Fruit fly (Drosophila melanogaster) whole organism, embryonic: ENCODE results near the gene cue.
A peak's percentile ranks its signal among the peaks of the same experiment; 100 is the strongest.

Experiments
- CG1024 ChIP-seq: fragments of 200-800 bp; sonication (Bioruptor generic); IDR thresholded peaks from 2 replicates; pipeline ENCODE4 v1.3.6; 2022; ENCODE audit warnings: missing biosample characterization, missing genetic modification characterization
- CG10366 ChIP-seq: fragments of 200-800 bp; sonication (Bioruptor generic); IDR thresholded peaks from 2 replicates; pipeline ENCODE4 v1.3.6; 2022; ENCODE audit warnings: missing biosample characterization, missing genetic modification characterization
- CG11085 ChIP-seq: fragments of 200-800 bp; sonication (Bioruptor generic); IDR thresholded peaks from 2 replicates; pipeline ENCODE4 v1.3.6; 2022; ENCODE audit warnings: missing biosample characterization, missing genetic modification characterization
- CG11560 ChIP-seq: fragments of 200-800 bp; sonication (Bioruptor generic); IDR thresholded peaks from 3 replicates; pipeline ENCODE4 v1.3.6; 2022; ENCODE audit warnings: missing biosample characterization, missing genetic modification characterization
- CG12104 ChIP-seq: fragments of 200-800 bp; sonication (Bioruptor generic); optimal IDR thresholded peaks from 3 replicates; lab custom pipeline; 2016; ENCODE audit warnings: missing biosample characterization, missing genetic modification characterization
- CG12299 ChIP-seq: fragments of 200-800 bp; sonication (Bioruptor generic); optimal IDR thresholded peaks from 2 replicates; lab custom pipeline; 2018; ENCODE audit warnings: missing biosample characterization, mild to moderate bottlenecking, missing genetic modification characterization
- CG12744 ChIP-seq: fragments of 200-800 bp; sonication (Bioruptor generic); optimal IDR thresholded peaks from 2 replicates; lab custom pipeline; 2016; ENCODE audit warnings: missing biosample characterization, missing genetic modification characterization
- CG14050 ChIP-seq: fragments of 200-800 bp; sonication (Bioruptor generic); IDR thresholded peaks from 3 replicates; pipeline ENCODE4 v1.3.6; 2022; ENCODE audit warnings: missing biosample characterization, missing genetic modification characterization
- CG14441 ChIP-seq: fragments of 200-800 bp; sonication (Bioruptor generic); IDR thresholded peaks from 2 replicates; pipeline ENCODE4 v1.3.6; 2022; ENCODE audit warnings: missing biosample characterization, missing genetic modification characterization
- CG15073 ChIP-seq: fragments of 200-800 bp; sonication (Bioruptor generic); optimal IDR thresholded peaks from 2 replicates; lab custom pipeline; 2016; ENCODE audit warnings: missing biosample characterization, missing genetic modification characterization
- CG17328 ChIP-seq: fragments of 200-800 bp; sonication (Bioruptor generic); IDR thresholded peaks from 2 replicates; pipeline ENCODE4 v1.3.6; 2022; ENCODE audit warnings: missing biosample characterization, missing genetic modification characterization
- CG17361 ChIP-seq: fragments of 200-800 bp; sonication (Bioruptor generic); IDR thresholded peaks from 3 replicates; pipeline ENCODE4 v1.3.6; 2022; ENCODE audit warnings: missing biosample characterization, missing genetic modification characterization
- CG31365 ChIP-seq: fragments of 200-800 bp; sonication (Bioruptor generic); optimal IDR thresholded peaks from 2 replicates; lab custom pipeline; 2018; ENCODE audit warnings: missing biosample characterization, mild to moderate bottlenecking, missing genetic modification characterization
- CG32772 ChIP-seq: fragments of 200-800 bp; sonication (Bioruptor generic); IDR thresholded peaks from 2 replicates; pipeline ENCODE4 v1.3.6; 2022; ENCODE audit warnings: missing biosample characterization, missing genetic modification characterization
- CG4707 ChIP-seq: fragments of 200-800 bp; sonication (Bioruptor generic); optimal IDR thresholded peaks from 2 replicates; lab custom pipeline; 2018; ENCODE audit warnings: missing biosample characterization, mild to moderate bottlenecking, missing genetic modification characterization, moderate library complexity
- CG5953 ChIP-seq: fragments of 200-800 bp; sonication (Bioruptor generic); IDR thresholded peaks from 2 replicates; pipeline ENCODE4 v1.3.6; 2022; ENCODE audit warnings: missing biosample characterization, missing genetic modification characterization
- CG6175 ChIP-seq: fragments of 200-800 bp; sonication (Bioruptor generic); IDR thresholded peaks from 3 replicates; pipeline ENCODE4 v1.3.6; 2022; ENCODE audit warnings: missing biosample characterization, missing genetic modification characterization
- CG7839 ChIP-seq: fragments of 200-800 bp; sonication (Bioruptor generic); optimal IDR thresholded peaks from 3 replicates; lab custom pipeline; 2018; ENCODE audit warnings: missing biosample characterization, mild to moderate bottlenecking, missing genetic modification characterization, moderate library complexity
- E2f1 ChIP-seq: fragments of 200-800 bp; sonication (Bioruptor generic); IDR thresholded peaks from 2 replicates; pipeline ENCODE4 v1.3.6; 2022; ENCODE audit warnings: missing biosample characterization, missing genetic modification characterization
- Gug ChIP-seq: fragments of 200-800 bp; sonication (Bioruptor generic); IDR thresholded peaks from 4 replicates; pipeline ENCODE4 v1.3.6; 2022; ENCODE audit warnings: missing biosample characterization, missing genetic modification characterization
- Hey ChIP-seq: fragments of 200-800 bp; sonication (Bioruptor generic); optimal IDR thresholded peaks from 3 replicates; lab custom pipeline; 2018; ENCODE audit warnings: missing biosample characterization, mild to moderate bottlenecking, missing genetic modification characterization
- HmgD ChIP-seq: fragments of 200-800 bp; sonication (Bioruptor generic); optimal IDR thresholded peaks from 3 replicates; lab custom pipeline; 2016; ENCODE audit warnings: missing biosample characterization, missing genetic modification characterization
- Hmx ChIP-seq: fragments of 200-800 bp; sonication (Bioruptor generic); optimal IDR thresholded peaks from 2 replicates; lab custom pipeline; 2016; ENCODE audit warnings: missing biosample characterization, missing genetic modification characterization
- NC2α ChIP-seq: fragments of 200-800 bp; sonication (Bioruptor generic); optimal IDR thresholded peaks from 2 replicates; lab custom pipeline; 2016; ENCODE audit warnings: missing biosample characterization, missing genetic modification characterization
- NK7.1 ChIP-seq: fragments of 200-800 bp; sonication (Bioruptor generic); optimal IDR thresholded peaks from 3 replicates; lab custom pipeline; 2016; ENCODE audit warnings: missing biosample characterization, missing genetic modification characterization
- Oaz ChIP-seq: fragments of 200-800 bp; sonication (Bioruptor generic); IDR thresholded peaks from 2 replicates; pipeline ENCODE4 v1.3.6; 2022; ENCODE audit warnings: missing biosample characterization, missing genetic modification characterization
- Opbp ChIP-seq: fragments of 200-800 bp; sonication (Bioruptor generic); IDR thresholded peaks from 3 replicates; pipeline ENCODE4 v1.3.6; 2022; ENCODE audit warnings: missing biosample characterization, missing genetic modification characterization; ENCODE audit not compliant: partially characterized antibody
- Six4 ChIP-seq: fragments of 200-800 bp; sonication (Bioruptor generic); optimal IDR thresholded peaks from 2 replicates; lab custom pipeline; 2016; ENCODE audit warnings: missing biosample characterization, missing genetic modification characterization
- ac ChIP-seq: fragments of 200-800 bp; sonication (Bioruptor generic); optimal IDR thresholded peaks from 3 replicates; lab custom pipeline; 2017; ENCODE audit warnings: missing biosample characterization, mild to moderate bottlenecking, missing genetic modification characterization
- ase ChIP-seq: fragments of 200-800 bp; sonication (Bioruptor generic); IDR thresholded peaks from 3 replicates; pipeline ENCODE4 v1.3.6; 2022; ENCODE audit warnings: missing biosample characterization, missing genetic modification characterization
- bab2 ChIP-seq: fragments of 200-800 bp; sonication (Bioruptor generic); optimal IDR thresholded peaks from 2 replicates; lab custom pipeline; 2016; ENCODE audit warnings: missing biosample characterization, missing genetic modification characterization
- br ChIP-seq: fragments of >200 bp; optimal IDR thresholded peaks from 2 replicates; lab custom pipeline; 2017
- cato ChIP-seq: fragments of 200-800 bp; sonication (Bioruptor generic); optimal IDR thresholded peaks from 2 replicates; lab custom pipeline; 2016; ENCODE audit warnings: missing biosample characterization, missing genetic modification characterization, borderline replicate concordance
- ci ChIP-seq: fragments of 200-800 bp; sonication (Bioruptor generic); IDR thresholded peaks from 3 replicates; pipeline ENCODE4 v1.3.6; 2022; ENCODE audit warnings: missing biosample characterization, missing genetic modification characterization
- dati ChIP-seq: fragments of 200-800 bp; sonication (Bioruptor generic); IDR thresholded peaks from 2 replicates; pipeline ENCODE4 v1.3.6; 2022; ENCODE audit warnings: missing biosample characterization, missing genetic modification characterization
- esg ChIP-seq: fragments of 200-800 bp; sonication (Bioruptor generic); conservative IDR thresholded peaks from 2 replicates; pipeline ENCODE4 v1.3.6; 2022; ENCODE audit warnings: missing biosample characterization, missing genetic modification characterization
- fd96Cb ChIP-seq: fragments of 200-800 bp; sonication (Bioruptor generic); optimal IDR thresholded peaks from 2 replicates; lab custom pipeline; 2018; ENCODE audit warnings: missing biosample characterization, mild to moderate bottlenecking, missing genetic modification characterization, moderate library complexity
- gcm2 ChIP-seq: fragments of 200-800 bp; sonication (Bioruptor generic); optimal IDR thresholded peaks from 2 replicates; lab custom pipeline; 2016; ENCODE audit warnings: missing biosample characterization, missing genetic modification characterization
- gem ChIP-seq: fragments of 200-800 bp; sonication (Bioruptor generic); optimal IDR thresholded peaks from 2 replicates; lab custom pipeline; 2019; ENCODE audit warnings: missing biosample characterization, mild to moderate bottlenecking, missing genetic modification characterization, moderate library complexity
- hbn ChIP-seq: fragments of 200-800 bp; sonication (Bioruptor generic); IDR thresholded peaks from 2 replicates; pipeline ENCODE4 v1.3.6; 2022; ENCODE audit warnings: missing biosample characterization, missing genetic modification characterization; ENCODE audit not compliant: partially characterized antibody
- insv ChIP-seq, 2 experiments: fragments of 200-800 bp; sonication (Bioruptor generic); optimal IDR thresholded peaks; 3 replicates each; lab custom pipeline; 2016 to 2018; ENCODE audit warnings: missing biosample characterization in 2 of 2, missing genetic modification characterization in 2 of 2
- jigr1 ChIP-seq: fragments of 200-800 bp; sonication (Bioruptor generic); IDR thresholded peaks from 3 replicates; pipeline ENCODE4 v1.3.6; 2022; ENCODE audit warnings: missing biosample characterization, missing genetic modification characterization
- lmd ChIP-seq: fragments of 200-800 bp; sonication (Bioruptor generic); IDR thresholded peaks from 2 replicates; pipeline ENCODE4 v1.3.6; 2022; ENCODE audit warnings: missing biosample characterization, missing genetic modification characterization
- nerfin-1 ChIP-seq: fragments of 200-800 bp; sonication (Bioruptor generic); optimal IDR thresholded peaks from 3 replicates; lab custom pipeline; 2019; ENCODE audit warnings: missing biosample characterization, mild to moderate bottlenecking, missing genetic modification characterization, moderate library complexity
- nmo ChIP-seq: fragments of 200-800 bp; sonication (Bioruptor generic); optimal IDR thresholded peaks from 2 replicates; lab custom pipeline; 2018; ENCODE audit warnings: missing biosample characterization, mild to moderate bottlenecking, missing genetic modification characterization, moderate library complexity
- onecut ChIP-seq: fragments of 200-800 bp; sonication (Bioruptor generic); IDR thresholded peaks from 2 replicates; pipeline ENCODE4 v1.3.6; 2022; ENCODE audit warnings: missing biosample characterization, missing genetic modification characterization
- pita ChIP-seq: fragments of 200-800 bp; sonication (Bioruptor generic); optimal IDR thresholded peaks from 2 replicates; lab custom pipeline; 2017; ENCODE audit warnings: missing biosample characterization, mild to moderate bottlenecking, missing genetic modification characterization
- shn ChIP-seq: fragments of 200-800 bp; sonication (Bioruptor generic); optimal IDR thresholded peaks from 3 replicates; lab custom pipeline; 2016; ENCODE audit warnings: missing biosample characterization, missing genetic modification characterization
- sna ChIP-seq: fragments of 200-800 bp; sonication (Bioruptor generic); IDR thresholded peaks from 2 replicates; pipeline ENCODE4 v1.3.6; 2022; ENCODE audit warnings: missing biosample characterization, missing genetic modification characterization; ENCODE audit not compliant: partially characterized antibody
- stwl ChIP-seq: fragments of 200-800 bp; sonication (Bioruptor generic); optimal IDR thresholded peaks from 3 replicates; lab custom pipeline; 2018; ENCODE audit warnings: missing biosample characterization, mild to moderate bottlenecking, missing genetic modification characterization, moderate library complexity
- sug ChIP-seq: fragments of 200-800 bp; optimal IDR thresholded peaks from 2 replicates; lab custom pipeline; 2019; ENCODE audit warnings: missing biosample characterization, mild to moderate bottlenecking, missing genetic modification characterization, moderate library complexity
- usp ChIP-seq: fragments of >200 bp; optimal IDR thresholded peaks from 2 replicates; lab custom pipeline; 2017; ENCODE audit warnings: missing biosample characterization, missing genetic modification characterization
- zen ChIP-seq: fragments of 200-800 bp; sonication (Bioruptor generic); optimal IDR thresholded peaks from 3 replicates; lab custom pipeline; 2018; ENCODE audit warnings: missing biosample characterization, mild to moderate bottlenecking, missing genetic modification characterization, moderate library complexity

The cue gene

dm6 chr3L:1464465-1464864 is 52.6 kb downstream of the cue start:
- no peak for TF ChIP-seq cato (GFP tag; lab: Kevin White, UChicago)
- no peak for TF ChIP-seq ase (GFP tag; lab: Robert Waterston, UW)
- no peak for TF ChIP-seq dati (GFP tag; lab: Robert Waterston, UW)
- no peak for TF ChIP-seq E2f1 (GFP tag; lab: Robert Waterston, UW)
- no peak for TF ChIP-seq pita (GFP tag; lab: Kevin White, UChicago)
- TF ChIP-seq NK7.1 (GFP tag; lab: Kevin White, UChicago), result no peak
- TF ChIP-seq nmo, result peak; percentile 45
- no peak for TF ChIP-seq CG15073 (GFP tag; lab: Kevin White, UChicago)
- no peak for TF ChIP-seq CG31365 (tag; lab: Kevin White, UChicago)
- peak; percentile 8 for TF ChIP-seq bab2
- TF ChIP-seq CG7839 (tag; lab: Kevin White, UChicago), result peak; percentile 41
- TF ChIP-seq usp (GFP tag; lab: Kevin White, UChicago), result no peak
- no peak for TF ChIP-seq CG14441 (GFP tag; lab: Robert Waterston, UW)
- 0 out of 2 replicates have a peak, but pooled peaks have one; percentile 13 for TF ChIP-seq CG5953
- peak; percentile 59 for TF ChIP-seq gem
- TF ChIP-seq CG10366 (GFP tag; lab: Robert Waterston, UW), result no peak
- no peak for TF ChIP-seq stwl (tag; lab: Kevin White, UChicago)
- TF ChIP-seq zen (tag; lab: Kevin White, UChicago), result no peak
- TF ChIP-seq Oaz, result no peak
- TF ChIP-seq ci (GFP tag; lab: Robert Waterston, UW), result peak; percentile 59; the same call in 2 of the 3 replicates
- TF ChIP-seq NC2α, result no peak
- TF ChIP-seq jigr1 (GFP tag; lab: Robert Waterston, UW), result no peak
- peak; percentile 21; the same call in 1 of the 2 replicates for TF ChIP-seq CG17328 (GFP tag; lab: Robert Waterston, UW)
- no peak for TF ChIP-seq sug
- TF ChIP-seq shn (GFP tag; lab: Kevin White, UChicago), result peak; percentile 3
- peak; percentile 19; the same call in 1 of the 4 replicates for TF ChIP-seq Gug (GFP tag; lab: Robert Waterston, UW)
- no peak for TF ChIP-seq gcm2 (GFP tag; lab: Kevin White, UChicago)
- TF ChIP-seq CG32772 (GFP tag; lab: Robert Waterston, UW), result peak; percentile 59
- TF ChIP-seq Hey (tag; lab: Kevin White, UChicago), result no peak
- TF ChIP-seq Opbp (GFP tag; lab: Robert Waterston, UW), result no peak
- no peak for TF ChIP-seq lmd (GFP tag; lab: Robert Waterston, UW)
- TF ChIP-seq ac (GFP tag; lab: Kevin White, UChicago), result no peak
- TF ChIP-seq sna (GFP tag; lab: Robert Waterston, UW), result no peak
- TF ChIP-seq fd96Cb (tag; lab: Kevin White, UChicago), result peak; percentile 35
- no peak for TF ChIP-seq CG1024 (GFP tag; lab: Robert Waterston, UW)
- no peak; the same call in 1 of the 2 replicates for TF ChIP-seq esg (GFP tag; lab: Robert Waterston, UW)
- no peak for TF ChIP-seq CG11085 (GFP tag; lab: Robert Waterston, UW)
- no peak for TF ChIP-seq CG12104 (GFP tag; lab: Kevin White, UChicago)
- TF ChIP-seq Hmx (GFP tag; lab: Kevin White, UChicago), result no peak
- TF ChIP-seq hbn (GFP tag; lab: Robert Waterston, UW), result no peak
- TF ChIP-seq onecut (GFP tag; lab: Robert Waterston, UW), result peak; percentile 13; the same call in 1 of the 2 replicates
- no peak for TF ChIP-seq CG11560 (tag; lab: Robert Waterston, UW)
- no peak for TF ChIP-seq HmgD (GFP tag; lab: Kevin White, UChicago)
- no peak for TF ChIP-seq br
- TF ChIP-seq CG12744 (GFP tag; lab: Kevin White, UChicago), result no peak
- TF ChIP-seq nerfin-1 (tag; lab: Kevin White, UChicago), result no peak
- no peak for TF ChIP-seq Six4 (GFP tag; lab: Kevin White, UChicago)
- TF ChIP-seq CG4707 (GFP tag; lab: Kevin White, UChicago), result no peak
- TF ChIP-seq CG17361 (GFP tag; lab: Robert Waterston, UW), result peak; percentile 52; the same call in 2 of the 3 replicates
- TF ChIP-seq CG12299 (tag; lab: Kevin White, UChicago), result no peak
- TF ChIP-seq CG6175 (GFP tag; lab: Robert Waterston, UW), result no peak
- no peak for TF ChIP-seq CG14050 (GFP tag; lab: Robert Waterston, UW)
- TF ChIP-seq insv (GFP tag; optimal IDR thresholded peaks at IDR 0.05; lab: Kevin White, UChicago), result no peak
